Worm (Caenorhabditis elegans): ENCODE results near the gene lys-10.

lys-10 gene

ce11 chrIV:8291232-8291631 lies 41.4 kb upstream of the lys-10 start, which contains the start of gene K07H8.2:
Gene K07H8.2, plus strand, starts transcription at chrIV:8291532.
- TF ChIP-seq ztf-4 (tag; optimal IDR thresholded peaks at IDR 0.05) (no peak), C34F6.9 (tag; optimal IDR thresholded peaks at IDR 0.05) (no peak), nhr-129 (tag; optimal IDR thresholded peaks at IDR 0.05) (no peak), nhr-6 (tag; optimal IDR thresholded peaks at IDR 0.05) (no peak), nhr-237 (tag; optimal IDR thresholded peaks at IDR 0.05) (no peak), mdl-1 (tag; optimal IDR thresholded peaks at IDR 0.05) (no peak), mbf-1 (tag; optimal IDR thresholded peaks at IDR 0.05) (no peak), gmeb-1 (tag; optimal IDR thresholded peaks at IDR 0.05) (no peak), ztf-1 (GFP tag; conservative IDR thresholded peaks at IDR 0.05) (no peak), alr-1 (tag; optimal IDR thresholded peaks at IDR 0.05) (no peak), nhr-23 (tag; optimal IDR thresholded peaks at IDR 0.05) (no peak), crh-2 (tag; optimal IDR thresholded peaks at IDR 0.05) (no peak), lin-39 (tag; optimal IDR thresholded peaks at IDR 0.05) (no peak), lsy-2 (tag; optimal IDR thresholded peaks at IDR 0.05) (no peak)

- TF ChIP-seq nhr-129 (tag; optimal IDR thresholded peaks at IDR 0.05) (no peak), unc-39 (tag; optimal IDR thresholded peaks at IDR 0.05) (no peak), sem-4 (tag; optimal IDR thresholded peaks at IDR 0.05) (no peak), unc-55 (GFP tag; optimal IDR thresholded peaks at IDR 0.05) (no peak), nhr-11 (tag; optimal IDR thresholded peaks at IDR 0.05) (no peak), nhr-237 (tag; optimal IDR thresholded peaks at IDR 0.05) (no peak), snpc-4 (tag; optimal IDR thresholded peaks at IDR 0.05) (no peak), egl-27 (tag; optimal IDR thresholded peaks at IDR 0.05) (no peak), ztf-4 (tag; optimal IDR thresholded peaks at IDR 0.05) (no peak), Y55F3AM.14 (GFP tag; optimal IDR thresholded peaks at IDR 0.05) (no peak), ZK546.5 (tag; optimal IDR thresholded peaks at IDR 0.05) (no peak), sma-9 (GFP tag; optimal IDR thresholded peaks at IDR 0.05) (no peak), sma-9 (tag; optimal IDR thresholded peaks at IDR 0.05) (no peak), skn-1 (tag; optimal IDR thresholded peaks at IDR 0.05) (no peak), lin-39 (tag; optimal IDR thresholded peaks at IDR 0.05) (no peak), nhr-21 (tag; optimal IDR thresholded peaks at IDR 0.05) (no peak), alr-1 (tag; optimal IDR thresholded peaks at IDR 0.05) (no peak)
These were observed 38.0 kb upstream of the lys-10 start, which contains the start of gene tbce-1 for ce11 chrIV:8294650-8295049. Gene tbce-1, plus strand, starts transcription at chrIV:8294690.

- TF ChIP-seq ztf-11 (tag; optimal IDR thresholded peaks at IDR 0.05) (no peak), sma-9 (GFP tag; optimal IDR thresholded peaks at IDR 0.05) (no peak), sma-9 (tag; optimal IDR thresholded peaks at IDR 0.05) (no peak), zag-1 (tag; optimal IDR thresholded peaks at IDR 0.05) (no peak), ztf-1 (GFP tag; conservative IDR thresholded peaks at IDR 0.05) (no peak), fos-1 (tag; optimal IDR thresholded peaks at IDR 0.05) (no peak), egl-27 (tag; optimal IDR thresholded peaks at IDR 0.05) (no peak), ZK546.5 (tag; optimal IDR thresholded peaks at IDR 0.05) (no peak), F13H6.1 (tag; optimal IDR thresholded peaks at IDR 0.05) (no peak), unc-55 (GFP tag; optimal IDR thresholded peaks at IDR 0.05) (no peak), snpc-4 (tag; optimal IDR thresholded peaks at IDR 0.05) (no peak), lin-39 (tag; optimal IDR thresholded peaks at IDR 0.05) (no peak), lin-11 (tag; optimal IDR thresholded peaks at IDR 0.05) (no peak), blmp-1 (tag; optimal IDR thresholded peaks at IDR 0.05; ENCODE audit: insufficient read depth) (no peak), nhr-11 (tag; optimal IDR thresholded peaks at IDR 0.05) (no peak), nhr-237 (tag; optimal IDR thresholded peaks at IDR 0.05) (no peak), ceh-16 (tag; optimal IDR thresholded peaks at IDR 0.05) (no peak), dmd-4 (tag; optimal IDR thresholded peaks at IDR 0.05) (no peak), nhr-12 (tag; optimal IDR thresholded peaks at IDR 0.05) (no peak), ama-1 (optimal IDR thresholded peaks at IDR 0.05) (no peak), sma-3 (GFP tag; optimal IDR thresholded peaks at IDR 0.05) (no peak)
These were observed 35.4 kb upstream of the lys-10 start, which contains the start of gene nprl-3 for ce11 chrIV:8297192-8297591. Gene nprl-3, plus strand, starts transcription at chrIV:8297492.

ce11 chrIV:8299636-8300035 lies 33.0 kb upstream of the lys-10 start, which contains the start of gene F35H10.6:
Gene F35H10.6, plus strand, starts transcription at chrIV:8299936.
- TF ChIP-seq F13H6.1 (tag; optimal IDR thresholded peaks at IDR 0.05): no peak
- TF ChIP-seq C34F6.9 (tag; optimal IDR thresholded peaks at IDR 0.05): no peak
- TF ChIP-seq nhr-25 (tag; optimal IDR thresholded peaks at IDR 0.05): no peak
- no peak for TF ChIP-seq elt-1 (tag; optimal IDR thresholded peaks at IDR 0.05)
- no peak for TF ChIP-seq unc-55 (GFP tag; optimal IDR thresholded peaks at IDR 0.05)
- TF ChIP-seq ceh-16 (tag; optimal IDR thresholded peaks at IDR 0.05): no peak
- no peak for TF ChIP-seq lin-11 (tag; optimal IDR thresholded peaks at IDR 0.05)
- TF ChIP-seq ztf-4 (tag; optimal IDR thresholded peaks at IDR 0.05): no peak
- TF ChIP-seq fos-1 (tag; optimal IDR thresholded peaks at IDR 0.05): no peak
- no peak for TF ChIP-seq ztf-1 (GFP tag; conservative IDR thresholded peaks at IDR 0.05)

Data from whole organism, L2 larva.